Worm (Caenorhabditis elegans) whole organism, late embryonic: ENCODE measurements around the gene C05E7.3.

Experiments used
- C08G9.2 ChIP-seq: sonication (generic microtip); optimal IDR thresholded peaks from 2 replicates; lab custom pipeline; 2016; ENCODE audit warnings: mild to moderate bottlenecking, missing genetic modification characterization, moderate library complexity, missing compliant biosample characterization
- C38D4.7 ChIP-seq: fragments of 200-800 bp; sonication (Bioruptor generic); optimal IDR thresholded peaks from 2 replicates; lab custom pipeline; 2018; ENCODE audit warnings: mild to moderate bottlenecking, missing genetic modification characterization, moderate library complexity, missing compliant biosample characterization
- K02D7.2 ChIP-seq: sonication (generic microtip); optimal IDR thresholded peaks from 2 replicates; lab custom pipeline; 2017; ENCODE audit warnings: mild to moderate bottlenecking, missing genetic modification characterization, missing compliant biosample characterization
- K09A11.1 ChIP-seq: sonication (generic microtip); optimal IDR thresholded peaks from 2 replicates; lab custom pipeline; 2017; ENCODE audit warnings: antibody characterized with exemption, mild to moderate bottlenecking, missing genetic modification characterization, missing compliant biosample characterization; ENCODE audit not compliant: insufficient read depth
- ahr-1 ChIP-seq: sonication (generic microtip); optimal IDR thresholded peaks from 2 replicates; lab custom pipeline; 2016; ENCODE audit warnings: missing genetic modification characterization, missing compliant biosample characterization
- ceh-14 ChIP-seq: sonication (generic microtip); optimal IDR thresholded peaks from 2 replicates; lab custom pipeline; 2016; ENCODE audit warnings: missing genotype, missing genetic modification characterization, missing compliant biosample characterization
- ceh-22 ChIP-seq: sonication (generic microtip); optimal IDR thresholded peaks from 2 replicates; lab custom pipeline; 2017; ENCODE audit warnings: missing biosample characterization, missing genetic modification characterization
- ceh-30 ChIP-seq: fragments of 150-350 bp; optimal IDR thresholded peaks from 2 replicates; lab custom pipeline; 2014; ENCODE audit warnings: missing biosample characterization, missing genetic modification characterization
- ceh-31 ChIP-seq: sonication (generic microtip); optimal IDR thresholded peaks from 2 replicates; lab custom pipeline; 2016; ENCODE audit warnings: missing genetic modification characterization, missing compliant biosample characterization
- ceh-34 ChIP-seq: sonication (generic microtip); optimal IDR thresholded peaks from 2 replicates; lab custom pipeline; 2016; ENCODE audit warnings: mild to moderate bottlenecking, missing genetic modification characterization, missing compliant biosample characterization
- ceh-45 ChIP-seq: fragments of 200-800 bp; sonication (Bioruptor generic); IDR thresholded peaks from 2 replicates; pipeline ENCODE4 v1.3.6; 2022; ENCODE audit warnings: missing genetic modification reagents, missing genetic modification characterization, missing compliant biosample characterization
- ceh-48 ChIP-seq: sonication (generic microtip); optimal IDR thresholded peaks from 2 replicates; lab custom pipeline; 2016; ENCODE audit warnings: missing genetic modification characterization, inconsistent platforms, missing compliant biosample characterization
- che-1 ChIP-seq: sonication (generic microtip); optimal IDR thresholded peaks from 2 replicates; lab custom pipeline; 2016; ENCODE audit warnings: mild to moderate bottlenecking, missing genetic modification characterization, missing compliant biosample characterization
- dve-1 ChIP-seq: sonication (generic microtip); optimal IDR thresholded peaks from 2 replicates; lab custom pipeline; 2017; ENCODE audit warnings: antibody characterized with exemption, mild to moderate bottlenecking, missing genetic modification characterization, missing compliant biosample characterization
- elt-2 ChIP-seq: sonication (generic microtip); optimal IDR thresholded peaks from 2 replicates; lab custom pipeline; 2016; ENCODE audit warnings: missing genetic modification reagents, missing genetic modification characterization, missing compliant biosample characterization
- ets-4 ChIP-seq: sonication (generic microtip); optimal IDR thresholded peaks from 2 replicates; lab custom pipeline; 2016; ENCODE audit warnings: missing genetic modification characterization, missing compliant biosample characterization
- fax-1 ChIP-seq: sonication (generic microtip); optimal IDR thresholded peaks from 2 replicates; lab custom pipeline; 2016; ENCODE audit warnings: missing genotype, missing genetic modification characterization, missing compliant biosample characterization
- fkh-6 ChIP-seq: sonication (generic microtip); optimal IDR thresholded peaks from 2 replicates; lab custom pipeline; 2016; ENCODE audit warnings: missing genetic modification characterization, missing compliant biosample characterization
- hlh-15 ChIP-seq: sonication (generic microtip); optimal IDR thresholded peaks from 2 replicates; lab custom pipeline; 2016; ENCODE audit warnings: missing genetic modification characterization, missing compliant biosample characterization
- hlh-30 ChIP-seq: sonication (generic microtip); optimal IDR thresholded peaks from 2 replicates; lab custom pipeline; 2017; ENCODE audit warnings: antibody characterized with exemption, missing genetic modification characterization, missing compliant biosample characterization; ENCODE audit not compliant: insufficient read depth
- lim-6 ChIP-seq: sonication (generic microtip); optimal IDR thresholded peaks from 2 replicates; lab custom pipeline; 2016; ENCODE audit warnings: missing genetic modification characterization, missing compliant biosample characterization
- nfya-1 ChIP-seq: sonication (generic microtip); optimal IDR thresholded peaks from 2 replicates; lab custom pipeline; 2017; ENCODE audit warnings: missing genetic modification characterization, mild to moderate bottlenecking, missing compliant biosample characterization, antibody characterized with exemption, moderate library complexity
- odd-2 ChIP-seq: sonication (generic microtip); optimal IDR thresholded peaks from 2 replicates; lab custom pipeline; 2017; ENCODE audit warnings: antibody characterized with exemption, mild to moderate bottlenecking, missing genetic modification characterization, missing compliant biosample characterization
- pax-1 ChIP-seq: fragments of 150-350 bp; optimal IDR thresholded peaks from 2 replicates; lab custom pipeline; 2014; ENCODE audit warnings: missing biosample characterization, missing genetic modification characterization
- pha-4 ChIP-seq: fragments of 150-350 bp; optimal IDR thresholded peaks from 2 replicates; lab custom pipeline; 2018; ENCODE audit warnings: missing biosample characterization, missing genetic modification reagents, missing genetic modification characterization
- sdc-2 ChIP-seq: sonication (generic microtip); optimal IDR thresholded peaks from 2 replicates; lab custom pipeline; 2016; ENCODE audit warnings: missing genotype, missing genetic modification characterization, missing compliant biosample characterization
- sox-2 ChIP-seq: fragments of 200-800 bp; sonication (Bioruptor generic); IDR thresholded peaks from 2 replicates; pipeline ENCODE4 v1.3.6; 2022; ENCODE audit warnings: missing genetic modification reagents, missing genetic modification characterization, missing compliant biosample characterization
- sox-4 ChIP-seq: sonication (generic microtip); optimal IDR thresholded peaks from 2 replicates; lab custom pipeline; 2017; ENCODE audit warnings: mild to moderate bottlenecking, missing genetic modification characterization, inconsistent platforms, missing compliant biosample characterization
- syd-9 ChIP-seq: sonication (generic microtip); optimal IDR thresholded peaks from 2 replicates; lab custom pipeline; 2016; ENCODE audit warnings: mild to moderate bottlenecking, missing genetic modification characterization, moderate library complexity, missing compliant biosample characterization
- tbx-2 ChIP-seq: sonication (generic microtip); optimal IDR thresholded peaks from 2 replicates; lab custom pipeline; 2016; ENCODE audit warnings: missing genetic modification characterization, missing compliant biosample characterization
- ttx-3 ChIP-seq: sonication (generic microtip); optimal IDR thresholded peaks from 2 replicates; lab custom pipeline; 2016; ENCODE audit warnings: missing genetic modification reagents, missing genetic modification characterization, missing compliant biosample characterization
- unc-3 ChIP-seq, 2 experiments: fragments of 200-800 bp in 1 of 2; sonication (Bioruptor generic) in 1 of 2; sonication (generic microtip) in 1 of 2; conservative IDR thresholded peaks in 1 of 2; optimal IDR thresholded peaks in 1 of 2; 2 replicates each; pipeline versions ENCODE4 v1.3.6 to Lab custom; 2016 to 2022; ENCODE audit warnings: missing compliant biosample characterization in 2 of 2, missing genetic modification characterization in 2 of 2, missing genetic modification reagents in 1 of 2
- unc-55 ChIP-seq: sonication (generic microtip); optimal IDR thresholded peaks from 2 replicates; lab custom pipeline; 2017; ENCODE audit warnings: missing biosample characterization, missing genetic modification reagents, missing genetic modification characterization
- unc-86 ChIP-seq: sonication (generic microtip); optimal IDR thresholded peaks from 2 replicates; lab custom pipeline; 2016; ENCODE audit warnings: missing genetic modification characterization, missing compliant biosample characterization
- ztf-16 ChIP-seq: sonication (generic microtip); optimal IDR thresholded peaks from 2 replicates; lab custom pipeline; 2017; ENCODE audit warnings: missing genetic modification characterization, missing compliant biosample characterization

C05E7.3 gene

ce11 chrX:12913398-12914071, 32.9 kb downstream of the C05E7.3 start:
- TF ChIP-seq fax-1, result no peak
- no peak for TF ChIP-seq sox-4 (tag; lab: Kevin White, UChicago)
- TF ChIP-seq fkh-6 (tag; lab: Kevin White, UChicago), result no peak
- TF ChIP-seq sox-2 (GFP tag; lab: Robert Waterston, UW), result no peak
- no peak for TF ChIP-seq K09A11.1
- no peak for TF ChIP-seq ceh-14 (tag; lab: Kevin White, UChicago)

- TF ChIP-seq elt-2 (tag; lab: Kevin White, UChicago) (no peak), syd-9 (tag; lab: Kevin White, UChicago) (no peak), ets-4 (no peak), dve-1 (tag; lab: Kevin White, UChicago) (no peak), unc-55 (GFP tag; lab: Kevin White, UChicago) (no peak), nfya-1 (tag; lab: Kevin White, UChicago) (no peak)
These were observed 34.0 kb downstream of the C05E7.3 start for ce11 chrX:12912435-12912834.

DNA sequence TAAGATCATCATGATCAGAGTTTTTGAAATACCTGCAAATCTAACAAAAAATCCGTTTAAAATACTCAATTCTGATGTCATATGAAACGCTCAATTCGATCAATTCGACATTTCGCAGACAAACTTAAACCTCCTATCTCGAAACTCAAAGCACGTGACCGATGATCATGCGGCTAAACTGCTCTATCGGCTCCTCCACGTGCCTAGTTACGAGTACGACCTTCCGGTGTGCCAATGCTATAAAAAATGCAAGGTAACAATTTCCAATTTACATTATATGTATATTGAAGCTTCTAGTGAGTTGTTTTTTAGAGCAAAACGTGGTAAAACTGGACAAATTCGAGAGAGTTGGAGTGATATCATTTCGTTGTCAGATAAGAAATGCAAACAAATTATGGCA, 35.2 kb downstream of the C05E7.3 start:
- peak; percentile 26 for TF ChIP-seq hlh-30 (tag; lab: Kevin White, UChicago)
- no peak for TF ChIP-seq K02D7.2 (tag; lab: Kevin White, UChicago)
- TF ChIP-seq, all 69 proteins: peak for 1

DNA sequence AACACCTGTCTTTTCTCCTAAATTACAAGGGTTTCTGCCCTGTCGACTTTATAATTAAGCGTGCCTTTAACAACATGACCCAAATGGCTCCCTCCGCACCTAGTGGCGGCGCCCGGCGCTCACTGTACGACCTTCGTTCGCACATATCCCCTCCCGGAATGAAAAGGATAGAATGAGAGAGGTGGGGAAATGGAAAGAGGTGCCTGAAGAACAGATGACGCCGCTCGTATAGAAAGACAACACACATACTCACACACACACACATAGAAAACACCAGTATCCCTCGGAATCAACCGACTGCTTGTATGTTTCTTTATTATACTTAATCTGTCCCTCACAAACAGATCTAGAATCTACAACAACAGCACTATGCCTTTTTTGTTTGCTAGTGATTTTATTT, 36.5 kb downstream of the C05E7.3 start:
- TF ChIP-seq ztf-16 (no peak), tbx-2 (tag; lab: Kevin White, UChicago) (no peak), unc-3 (GFP tag; conservative IDR thresholded peaks at IDR 0.05; lab: Robert Waterston, UW) (no peak), unc-3 (tag; optimal IDR thresholded peaks at IDR 0.05; lab: Kevin White, UChicago) (no peak), pax-1 (tag; lab: Kevin White, UChicago) (no peak), elt-2 (tag; lab: Kevin White, UChicago) (no peak), ceh-45 (GFP tag; lab: Robert Waterston, UW) (no peak), C08G9.2 (no peak), ceh-48 (no peak), unc-86 (no peak), hlh-15 (no peak), pha-4 (tag; lab: Kevin White, UChicago) (no peak), ahr-1 (tag; lab: Kevin White, UChicago) (no peak), sox-4 (tag; lab: Kevin White, UChicago) (no peak), ceh-22 (no peak), hlh-30 (tag; lab: Kevin White, UChicago) (no peak)

- TF ChIP-seq lim-6 (tag; lab: Kevin White, UChicago), result no peak
- no peak for TF ChIP-seq che-1 (tag; lab: Kevin White, UChicago)
- no peak for TF ChIP-seq ttx-3 (tag; lab: Kevin White, UChicago)
These were observed 37.7 kb downstream of the C05E7.3 start for ce11 chrX:12908715-12909114.

DNA sequence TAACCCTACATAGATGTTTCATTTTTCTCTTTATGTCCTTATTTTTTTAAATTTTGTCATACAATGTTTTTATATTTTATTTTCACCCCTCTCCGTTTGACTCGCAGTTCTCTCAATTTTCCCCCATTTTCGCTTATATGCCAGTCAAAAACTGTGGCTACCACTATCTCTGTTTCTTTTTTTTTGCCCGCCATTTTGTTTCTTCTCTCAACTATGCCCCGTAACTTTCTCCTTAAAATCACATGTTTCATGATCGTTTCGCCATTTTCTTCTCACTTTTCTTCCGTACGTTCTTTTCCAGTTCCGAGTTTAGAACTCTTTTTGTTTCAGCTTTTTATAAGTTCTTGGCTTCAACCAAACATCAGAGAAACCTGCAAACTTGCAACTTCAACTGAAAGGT, 38.9 kb downstream of the C05E7.3 start, which contains the start of gene pqn-18:
pqn-18 (plus strand) TSS at position 331 of the 400 bp plus-strand sequence.
- no peak for TF ChIP-seq ets-4
- no peak for TF ChIP-seq fkh-6 (tag; lab: Kevin White, UChicago)

ce11 chrX:12903810-12904209, 42.6 kb downstream of the C05E7.3 start:
- no peak for TF ChIP-seq ceh-34
- no peak for TF ChIP-seq C38D4.7 (GFP tag; lab: Kevin White, UChicago)
- TF ChIP-seq odd-2, result no peak
- TF ChIP-seq ceh-31 (tag; lab: Kevin White, UChicago), result peak; percentile 13
- no peak for TF ChIP-seq ceh-30 (tag; lab: Kevin White, UChicago)
- TF ChIP-seq sdc-2 (tag; lab: Kevin White, UChicago), result peak; percentile 12
- TF ChIP-seq tbx-2 (tag; lab: Kevin White, UChicago), result peak; percentile 23
- no peak for TF ChIP-seq hlh-15
